Fruit fly (Drosophila melanogaster): ENCODE data around the gene Dyro.

The Dyro gene

DNA sequence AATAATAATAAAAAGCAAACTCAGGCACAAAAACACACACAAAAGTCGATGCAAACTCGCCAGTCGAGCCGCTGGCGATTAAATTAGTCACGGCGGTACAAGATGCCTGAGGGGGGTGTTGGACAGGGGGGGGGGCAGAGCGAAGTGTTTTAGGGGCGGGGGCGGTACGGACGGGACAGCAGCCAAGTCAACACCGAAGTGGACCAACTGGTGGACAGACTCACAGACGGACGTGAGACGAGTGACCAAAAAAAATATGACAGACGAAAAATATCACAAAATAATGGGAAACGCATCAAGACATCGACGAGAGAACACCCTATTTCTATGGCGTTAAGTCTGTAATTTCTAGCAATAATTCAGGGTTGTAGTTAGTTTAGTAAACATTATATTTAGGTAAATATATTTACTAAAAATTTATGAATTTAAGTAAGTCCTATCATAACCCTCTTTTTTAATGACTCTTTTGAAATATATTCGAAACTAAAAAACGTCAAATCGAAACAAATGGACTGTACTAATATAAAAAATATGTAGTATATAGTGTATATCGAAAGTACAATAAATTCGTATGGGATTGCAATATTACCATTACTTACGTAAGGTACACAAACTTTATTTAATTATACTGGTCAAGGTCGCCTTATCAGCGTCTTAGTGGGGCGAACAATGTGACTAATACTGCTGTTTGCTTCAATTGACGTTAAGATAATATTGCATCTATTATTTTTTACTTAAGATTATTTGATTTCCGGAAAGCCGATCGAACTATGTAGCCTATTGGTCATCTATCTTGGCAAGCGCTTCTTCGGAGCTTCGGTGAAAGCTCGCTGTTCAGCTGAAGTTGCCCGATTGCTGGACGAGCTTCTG lies 4.2 kb downstream of the Dyro start (continued):
- peak; percentile 33 for TF ChIP-seq az2 (GFP tag; optimal IDR thresholded peaks at IDR 0.05)
- TF ChIP-seq CG10209 (GFP tag; optimal IDR thresholded peaks at IDR 0.05): peak; percentile 30
- TF ChIP-seq CG1529 (GFP tag; optimal IDR thresholded peaks at IDR 0.05): no peak
- TF ChIP-seq CG13624 (GFP tag; optimal IDR thresholded peaks at IDR 0.05): no peak
- no peak for TF ChIP-seq Nf-YA (GFP tag; IDR thresholded peaks at IDR 0.05)
- 0 out of 3 replicates have a peak, but pooled peaks have one; percentile 7 for TF ChIP-seq HLH4C (GFP tag; IDR thresholded peaks at IDR 0.05; ENCODE audit: partially characterized antibody)
- peak; percentile 18; the same call in 1 of the 4 replicates for TF ChIP-seq Gug (GFP tag; IDR thresholded peaks at IDR 0.05)
- no peak for TF ChIP-seq Atf3 (GFP tag; optimal IDR thresholded peaks at IDR 0.05)
- peak; percentile 0 for TF ChIP-seq Usf (GFP tag; optimal IDR thresholded peaks at IDR 0.05)
- peak; percentile 77 for TF ChIP-seq CG13894 (tag; optimal IDR thresholded peaks at IDR 0.05)
- no peak for TF ChIP-seq CG3995 (GFP tag; optimal IDR thresholded peaks at IDR 0.05)
- TF ChIP-seq sisA (GFP tag; IDR thresholded peaks at IDR 0.05): peak; percentile 31; the same call in 1 of the 2 replicates
- TF ChIP-seq CG16815 (GFP tag; optimal IDR thresholded peaks at IDR 0.05): peak; percentile 10
- TF ChIP-seq Ada2b (GFP tag; IDR thresholded peaks at IDR 0.05): 0 out of 2 replicates have a peak, but pooled peaks have one; percentile 40
- TF ChIP-seq stwl (tag; optimal IDR thresholded peaks at IDR 0.05): no peak
- TF ChIP-seq CG9932 (GFP tag; IDR thresholded peaks at IDR 0.05): peak; percentile 59
- peak; percentile 29 for TF ChIP-seq Blimp-1 (GFP tag; optimal IDR thresholded peaks at IDR 0.05)
- TF ChIP-seq Vsx1 (GFP tag; optimal IDR thresholded peaks at IDR 0.05): peak; percentile 48
- peak; percentile 35 for TF ChIP-seq pros (GFP tag; optimal IDR thresholded peaks at IDR 0.05)
- TF ChIP-seq cg (GFP tag; optimal IDR thresholded peaks at IDR 0.05): no peak
- peak; percentile 45 for TF ChIP-seq CG2678 (tag; optimal IDR thresholded peaks at IDR 0.05)
- no peak for TF ChIP-seq ab (GFP tag; optimal IDR thresholded peaks at IDR 0.05)
- TF ChIP-seq CG11723 (GFP tag; optimal IDR thresholded peaks at IDR 0.05): peak; percentile 35
- TF ChIP-seq Poxn (GFP tag; IDR thresholded peaks at IDR 0.05): no peak
- TF ChIP-seq B-H2 (GFP tag; optimal IDR thresholded peaks at IDR 0.05): peak; percentile 70
- TF ChIP-seq Rfx (GFP tag; IDR thresholded peaks at IDR 0.05): peak; percentile 63
- peak; percentile 5 for TF ChIP-seq Xbp1 (GFP tag; optimal IDR thresholded peaks at IDR 0.05)
- TF ChIP-seq CG6175 (GFP tag; IDR thresholded peaks at IDR 0.05): peak; percentile 95
- TF ChIP-seq eyg (GFP tag; optimal IDR thresholded peaks at IDR 0.05): no peak
- no peak for TF ChIP-seq corto (GFP tag; optimal IDR thresholded peaks at IDR 0.05)
- peak; percentile 14 for TF ChIP-seq CG9817 (tag; optimal IDR thresholded peaks at IDR 0.05)
- no peak for TF ChIP-seq CG15073 (GFP tag; optimal IDR thresholded peaks at IDR 0.05)
- TF ChIP-seq CG10543 (GFP tag; optimal IDR thresholded peaks at IDR 0.05): peak; percentile 88
- peak; percentile 22 for TF ChIP-seq Asciz (GFP tag; optimal IDR thresholded peaks at IDR 0.05)
- peak in 1 of 2 experiments; percentile 33 for TF ChIP-seq bsh (GFP tag; optimal IDR thresholded peaks at IDR 0.05)
- peak; percentile 44 for TF ChIP-seq fd96Cb (tag; optimal IDR thresholded peaks at IDR 0.05)
- peak; percentile 11; the same call in 1 of the 3 replicates for TF ChIP-seq Opbp (GFP tag; IDR thresholded peaks at IDR 0.05; ENCODE audit: partially characterized antibody)
- TF ChIP-seq CG6813 (GFP tag; optimal IDR thresholded peaks at IDR 0.05): peak; percentile 38
- peak; percentile 72 for TF ChIP-seq CG11504 (tag; optimal IDR thresholded peaks at IDR 0.05)
- TF ChIP-seq H2.0 (GFP tag; IDR thresholded peaks at IDR 0.05): peak; percentile 44; the same call in 1 of the 2 replicates
- no peak for TF ChIP-seq Dek (tag; optimal IDR thresholded peaks at IDR 0.05)
- TF ChIP-seq yki (optimal IDR thresholded peaks at IDR 0.05): no peak
- TF ChIP-seq ssp (GFP tag; IDR thresholded peaks at IDR 0.05): 0 out of 2 replicates have a peak, but pooled peaks have one; percentile 35
- TF ChIP-seq cwo (GFP tag; optimal IDR thresholded peaks at IDR 0.05): peak; percentile 35
- TF ChIP-seq CG2202 (tag; optimal IDR thresholded peaks at IDR 0.05): no peak
- TF ChIP-seq bowl (GFP tag; IDR thresholded peaks at IDR 0.05): no peak
- peak; percentile 70; the same call in 2 of the 3 replicates for TF ChIP-seq CG34422 (GFP tag; IDR thresholded peaks at IDR 0.05)
- peak; percentile 28; the same call in 1 of the 2 replicates for TF ChIP-seq CG17328 (GFP tag; IDR thresholded peaks at IDR 0.05)

Measured in whole organism, embryonic.